Fruit fly (Drosophila melanogaster) whole organism, embryonic: ENCODE data around the gene CG13930.

Experiments
- Adf1 ChIP-seq: fragments of 200-800 bp; sonication (Bioruptor generic); IDR thresholded peaks from 2 replicates; pipeline ENCODE4 v1.3.6; 2022; ENCODE audit warnings: missing biosample characterization, missing genetic modification characterization
- B-H1 ChIP-seq: fragments of 200-800 bp; sonication (Bioruptor generic); IDR thresholded peaks from 3 replicates; pipeline ENCODE4 v1.3.6; 2022; ENCODE audit warnings: missing biosample characterization, missing genetic modification characterization
- C15 ChIP-seq: fragments of 200-800 bp; sonication (Bioruptor generic); IDR thresholded peaks from 3 replicates; pipeline ENCODE4 v1.3.6; 2022; ENCODE audit warnings: missing biosample characterization, missing genetic modification characterization
- CG10431 ChIP-seq: fragments of 200-800 bp; sonication (Bioruptor generic); optimal IDR thresholded peaks from 3 replicates; lab custom pipeline; 2018; ENCODE audit warnings: missing biosample characterization, mild to moderate bottlenecking, missing genetic modification characterization
- CG10462 ChIP-seq: fragments of 200-800 bp; sonication (Bioruptor generic); optimal IDR thresholded peaks from 2 replicates; lab custom pipeline; 2016; ENCODE audit warnings: missing biosample characterization, missing genetic modification characterization
- CG10565 ChIP-seq: fragments of 200-800 bp; sonication (Bioruptor generic); optimal IDR thresholded peaks from 3 replicates; lab custom pipeline; 2016; ENCODE audit warnings: missing biosample characterization, mild to moderate bottlenecking, missing genetic modification characterization
- CG11560 ChIP-seq: fragments of 200-800 bp; sonication (Bioruptor generic); IDR thresholded peaks from 3 replicates; pipeline ENCODE4 v1.3.6; 2022; ENCODE audit warnings: missing biosample characterization, missing genetic modification characterization
- CG12659 ChIP-seq: fragments of 200-800 bp; sonication (Bioruptor generic); optimal IDR thresholded peaks from 3 replicates; lab custom pipeline; 2017; ENCODE audit warnings: mild to moderate bottlenecking, missing biosample characterization, missing genetic modification reagents, missing genetic modification characterization
- CG12744 ChIP-seq: fragments of 200-800 bp; sonication (Bioruptor generic); optimal IDR thresholded peaks from 2 replicates; lab custom pipeline; 2016; ENCODE audit warnings: missing biosample characterization, missing genetic modification characterization
- CG13775 ChIP-seq: fragments of 200-800 bp; sonication (Bioruptor generic); optimal IDR thresholded peaks from 3 replicates; lab custom pipeline; 2017; ENCODE audit warnings: missing biosample characterization, mild to moderate bottlenecking, missing genetic modification characterization
- CG14014 ChIP-seq: fragments of 200-800 bp; sonication (Bioruptor generic); IDR thresholded peaks from 2 replicates; pipeline ENCODE4 v1.3.6; 2022; ENCODE audit warnings: missing biosample characterization, missing genetic modification characterization
- CG14050 ChIP-seq: fragments of 200-800 bp; sonication (Bioruptor generic); IDR thresholded peaks from 3 replicates; pipeline ENCODE4 v1.3.6; 2022; ENCODE audit warnings: missing biosample characterization, missing genetic modification characterization
- CG15011 ChIP-seq: fragments of 200-800 bp; sonication (Bioruptor generic); optimal IDR thresholded peaks from 3 replicates; lab custom pipeline; 2018; ENCODE audit warnings: missing biosample characterization, mild to moderate bottlenecking, missing genetic modification characterization
- CG15514 ChIP-seq: fragments of 200-800 bp; sonication (Bioruptor generic); optimal IDR thresholded peaks from 3 replicates; lab custom pipeline; 2017; ENCODE audit warnings: missing biosample characterization, missing genetic modification characterization, mild to moderate bottlenecking, moderate library complexity, missing genetic modification reagents
- CG17612 ChIP-seq: fragments of 200-800 bp; sonication (Bioruptor generic); IDR thresholded peaks from 2 replicates; pipeline ENCODE4 v1.3.6; 2022; ENCODE audit warnings: missing biosample characterization, missing genetic modification characterization
- CG17912 ChIP-seq: fragments of 200-800 bp; sonication (Bioruptor generic); optimal IDR thresholded peaks from 2 replicates; lab custom pipeline; 2018; ENCODE audit warnings: missing biosample characterization, mild to moderate bottlenecking, missing genetic modification characterization
- CG1832 ChIP-seq: fragments of 200-800 bp; sonication (Bioruptor generic); optimal IDR thresholded peaks from 2 replicates; lab custom pipeline; 2017; ENCODE audit warnings: missing biosample characterization, mild to moderate bottlenecking, missing genetic modification characterization, inconsistent platforms
- CG2199 ChIP-seq: fragments of 200-800 bp; sonication (Bioruptor generic); IDR thresholded peaks from 3 replicates; pipeline ENCODE4 v1.3.6; 2022; ENCODE audit warnings: missing biosample characterization, missing genetic modification characterization
- CG3847 ChIP-seq: fragments of 200-800 bp; sonication (Bioruptor generic); IDR thresholded peaks from 2 replicates; pipeline ENCODE4 v1.3.6; 2022; ENCODE audit warnings: missing biosample characterization, missing genetic modification characterization
- CG6654 ChIP-seq: fragments of 200-800 bp; sonication (Bioruptor generic); optimal IDR thresholded peaks from 2 replicates; lab custom pipeline; 2017; ENCODE audit warnings: missing biosample characterization, mild to moderate bottlenecking, missing genetic modification characterization
- CG6813 ChIP-seq: fragments of 200-800 bp; sonication (Bioruptor generic); optimal IDR thresholded peaks from 2 replicates; lab custom pipeline; 2017; ENCODE audit warnings: missing biosample characterization, missing genetic modification characterization, mild to moderate bottlenecking, moderate library complexity, missing genetic modification reagents
- CG7745 ChIP-seq: fragments of 200-800 bp; sonication (Bioruptor generic); optimal IDR thresholded peaks from 2 replicates; lab custom pipeline; 2018; ENCODE audit warnings: missing biosample characterization, mild to moderate bottlenecking, missing genetic modification characterization, moderate library complexity
- CG8089 ChIP-seq: fragments of 200-800 bp; sonication (Bioruptor generic); optimal IDR thresholded peaks from 3 replicates; lab custom pipeline; 2016; ENCODE audit warnings: missing biosample characterization, missing genetic modification characterization
- Chrac-16 ChIP-seq: fragments of 200-800 bp; sonication (Bioruptor generic); optimal IDR thresholded peaks from 3 replicates; lab custom pipeline; 2016; ENCODE audit warnings: missing biosample characterization, missing genetic modification characterization
- Dip2 ChIP-seq: fragments of 200-800 bp; sonication (Bioruptor generic); IDR thresholded peaks from 2 replicates; pipeline ENCODE4 v1.3.6; 2022; ENCODE audit warnings: missing biosample characterization, missing genetic modification characterization
- Dp ChIP-seq: fragments of 200-800 bp; sonication (Bioruptor generic); optimal IDR thresholded peaks from 2 replicates; lab custom pipeline; 2018; ENCODE audit warnings: missing biosample characterization, mild to moderate bottlenecking, missing genetic modification characterization, moderate library complexity
- HLH3B ChIP-seq: fragments of 200-800 bp; sonication (Bioruptor generic); IDR thresholded peaks from 2 replicates; pipeline ENCODE4 v1.3.6; 2022; ENCODE audit warnings: missing biosample characterization, missing genetic modification characterization
- Hsf ChIP-seq: fragments of 200-800 bp; sonication (Bioruptor generic); optimal IDR thresholded peaks from 3 replicates; lab custom pipeline; 2016; ENCODE audit warnings: missing biosample characterization, missing genetic modification characterization
- Max ChIP-seq: fragments of 200-800 bp; sonication (Bioruptor generic); optimal IDR thresholded peaks from 2 replicates; lab custom pipeline; 2016; ENCODE audit warnings: missing biosample characterization, mild to moderate bottlenecking, missing genetic modification characterization
- Sry-β ChIP-seq: fragments of 200-800 bp; sonication (Bioruptor generic); optimal IDR thresholded peaks from 2 replicates; lab custom pipeline; 2018; ENCODE audit warnings: missing biosample characterization, mild to moderate bottlenecking, missing genetic modification characterization, moderate library complexity
- ac ChIP-seq: fragments of 200-800 bp; sonication (Bioruptor generic); optimal IDR thresholded peaks from 3 replicates; lab custom pipeline; 2017; ENCODE audit warnings: missing biosample characterization, mild to moderate bottlenecking, missing genetic modification characterization
- bowl ChIP-seq: fragments of 200-800 bp; sonication (Bioruptor generic); IDR thresholded peaks from 2 replicates; pipeline ENCODE4 v1.3.6; 2022; ENCODE audit warnings: missing biosample characterization, missing genetic modification characterization
- ci ChIP-seq: fragments of 200-800 bp; sonication (Bioruptor generic); IDR thresholded peaks from 3 replicates; pipeline ENCODE4 v1.3.6; 2022; ENCODE audit warnings: missing biosample characterization, missing genetic modification characterization
- croc ChIP-seq: fragments of 200-800 bp; sonication (Bioruptor generic); conservative IDR thresholded peaks from 3 replicates; pipeline ENCODE4 v1.3.6; 2022; ENCODE audit warnings: missing biosample characterization, missing genetic modification characterization
- ems ChIP-seq: fragments of 200-800 bp; sonication (Bioruptor generic); optimal IDR thresholded peaks from 3 replicates; lab custom pipeline; 2016; ENCODE audit warnings: missing biosample characterization, missing genetic modification characterization
- esg ChIP-seq: fragments of 200-800 bp; sonication (Bioruptor generic); conservative IDR thresholded peaks from 2 replicates; pipeline ENCODE4 v1.3.6; 2022; ENCODE audit warnings: missing biosample characterization, missing genetic modification characterization
- fd64A ChIP-seq: fragments of 200-800 bp; sonication (Bioruptor generic); optimal IDR thresholded peaks from 3 replicates; lab custom pipeline; 2018; ENCODE audit warnings: missing biosample characterization, mild to moderate bottlenecking, missing genetic modification characterization
- grn ChIP-seq: fragments of 200-800 bp; sonication (Bioruptor generic); optimal IDR thresholded peaks from 3 replicates; lab custom pipeline; 2017; ENCODE audit warnings: missing biosample characterization, missing genetic modification characterization
- inv ChIP-seq: fragments of 200-800 bp; sonication (Bioruptor generic); IDR thresholded peaks from 2 replicates; pipeline ENCODE4 v1.3.6; 2022; ENCODE audit warnings: missing biosample characterization, missing genetic modification characterization; ENCODE audit not compliant: partially characterized antibody
- kah ChIP-seq: fragments of 200-800 bp; sonication (Bioruptor generic); optimal IDR thresholded peaks from 2 replicates; lab custom pipeline; 2018; ENCODE audit warnings: missing biosample characterization, mild to moderate bottlenecking, missing genetic modification characterization
- kay ChIP-seq: fragments of 200-800 bp; sonication (Bioruptor generic); optimal IDR thresholded peaks from 2 replicates; lab custom pipeline; 2016; ENCODE audit warnings: missing biosample characterization, missing genetic modification characterization
- klu ChIP-seq: fragments of 200-800 bp; sonication (Bioruptor generic); IDR thresholded peaks from 2 replicates; pipeline ENCODE4 v1.3.6; 2022; ENCODE audit warnings: missing biosample characterization, missing genetic modification characterization
- lab ChIP-seq: fragments of 200-800 bp; sonication (Bioruptor generic); optimal IDR thresholded peaks from 3 replicates; lab custom pipeline; 2017; ENCODE audit warnings: missing biosample characterization, missing genetic modification characterization, mild to moderate bottlenecking, moderate library complexity, missing genetic modification reagents
- nerfin-1 ChIP-seq: fragments of 200-800 bp; sonication (Bioruptor generic); optimal IDR thresholded peaks from 3 replicates; lab custom pipeline; 2019; ENCODE audit warnings: missing biosample characterization, mild to moderate bottlenecking, missing genetic modification characterization, moderate library complexity
- pho ChIP-seq: fragments of 200-800 bp; sonication (Bioruptor generic); optimal IDR thresholded peaks from 2 replicates; lab custom pipeline; 2016; ENCODE audit warnings: missing biosample characterization, missing genetic modification characterization
- tio ChIP-seq: fragments of 200-800 bp; sonication (Bioruptor generic); optimal IDR thresholded peaks from 2 replicates; lab custom pipeline; 2017; ENCODE audit warnings: missing biosample characterization, missing genetic modification characterization, inconsistent platforms
- tll ChIP-seq, 2 experiments: fragments of 200-800 bp in 1 of 2; fragments of >200 bp in 1 of 2; sonication (Bioruptor generic) in 1 of 2; optimal IDR thresholded peaks; 2 replicates each; lab custom pipeline; 2017 to 2019; ENCODE audit warnings: missing biosample characterization in 2 of 2, missing genetic modification characterization in 2 of 2, mild to moderate bottlenecking in 1 of 2, moderate library complexity in 1 of 2
- twi ChIP-seq: fragments of 200-800 bp; optimal IDR thresholded peaks from 2 replicates; lab custom pipeline; 2019; ENCODE audit warnings: missing biosample characterization, mild to moderate bottlenecking, missing genetic modification characterization, moderate library complexity
- tx ChIP-seq: fragments of 200-800 bp; sonication (Bioruptor generic); optimal IDR thresholded peaks from 2 replicates; lab custom pipeline; 2016; ENCODE audit warnings: missing biosample characterization, missing genetic modification characterization
- vnd ChIP-seq: fragments of 200-800 bp; sonication (Bioruptor generic); IDR thresholded peaks from 3 replicates; pipeline ENCODE4 v1.3.6; 2022; ENCODE audit warnings: missing biosample characterization, missing genetic modification characterization; ENCODE audit not compliant: partially characterized antibody

CG13930 gene

dm6 chr3L:1628176-1628866, 44.2 kb downstream of the CG13930 start, which contains the start of gene CG13928 (continued):
- TF ChIP-seq tll (GFP tag; optimal IDR thresholded peaks at IDR 0.05; lab: Kevin White, UChicago) (no peak), Sry-β (GFP tag; lab: Kevin White, UChicago) (no peak), CG14014 (GFP tag; lab: Robert Waterston, UW) (no peak), lab (GFP tag; lab: Kevin White, UChicago) (peak; percentile 9), kay (no peak), ems (GFP tag; lab: Kevin White, UChicago) (no peak), inv (GFP tag; lab: Robert Waterston, UW) (no peak), bowl (no peak), vnd (GFP tag; lab: Robert Waterston, UW) (0 out of 3 replicates have a peak, but pooled peaks have one; percentile 12), CG1832 (GFP tag; lab: Kevin White, UChicago) (no peak), esg (no peak), kah (GFP tag; lab: Kevin White, UChicago) (no peak), CG2199 (GFP tag; lab: Robert Waterston, UW) (no peak), Dp (GFP tag; lab: Kevin White, UChicago) (no peak), CG12744 (GFP tag; lab: Kevin White, UChicago) (no peak), CG17612 (GFP tag; lab: Robert Waterston, UW) (no peak), CG17912 (GFP tag; lab: Kevin White, UChicago) (no peak), ci (GFP tag; lab: Robert Waterston, UW) (no peak), CG15514 (GFP tag; lab: Kevin White, UChicago) (peak; percentile 21), CG6654 (GFP tag; lab: Kevin White, UChicago) (no peak), grn (GFP tag; lab: Kevin White, UChicago) (no peak), CG7745 (tag; lab: Kevin White, UChicago) (no peak), ac (GFP tag; lab: Kevin White, UChicago) (no peak), CG10431 (GFP tag; lab: Kevin White, UChicago) (no peak), Adf1 (GFP tag; lab: Robert Waterston, UW) (no peak; the same call in 1 of the 2 replicates), CG8089 (GFP tag; lab: Kevin White, UChicago) (no peak), nerfin-1 (tag; lab: Kevin White, UChicago) (peak; percentile 21), pho (GFP tag; lab: Kevin White, UChicago) (no peak), B-H1 (GFP tag; lab: Robert Waterston, UW) (no peak), Max (GFP tag; lab: Kevin White, UChicago) (no peak), HLH3B (no peak), tio (GFP tag; lab: Kevin White, UChicago) (no peak), CG10462 (GFP tag; lab: Kevin White, UChicago) (no peak), CG12659 (GFP tag; lab: Kevin White, UChicago) (no peak), CG6813 (GFP tag; lab: Kevin White, UChicago) (no peak), CG14050 (no peak), croc (GFP tag; lab: Robert Waterston, UW) (no peak), fd64A (no peak), CG15011 (GFP tag; lab: Kevin White, UChicago) (no peak), Dip2 (no peak), Hsf (GFP tag; lab: Kevin White, UChicago) (no peak), CG11560 (tag; lab: Robert Waterston, UW) (no peak), CG13775 (GFP tag; lab: Kevin White, UChicago) (no peak), klu (GFP tag; lab: Robert Waterston, UW) (no peak), C15 (GFP tag; lab: Robert Waterston, UW) (no peak), tx (GFP tag; lab: Kevin White, UChicago) (no peak), CG10565 (GFP tag; lab: Kevin White, UChicago) (no peak), twi (tag; lab: Kevin White, UChicago) (no peak), Chrac-16 (GFP tag; lab: Kevin White, UChicago) (no peak), CG3847 (GFP tag; lab: Robert Waterston, UW) (no peak)
